Fruit fly (Drosophila melanogaster) whole organism, embryonic: ENCODE data around the gene Pits.
A peak's percentile ranks its signal among the peaks of the same experiment; 100 is the strongest.

ENCODE experiments used
- Ada2b ChIP-seq: fragments of 200-800 bp; sonication (Bioruptor generic); IDR thresholded peaks from 2 replicates; pipeline ENCODE4 v1.3.6; 2022; ENCODE audit warnings: missing biosample characterization, missing genetic modification characterization
- Bdp1 ChIP-seq: fragments of 200-800 bp; sonication (Bioruptor generic); optimal IDR thresholded peaks from 3 replicates; lab custom pipeline; 2016; ENCODE audit warnings: missing biosample characterization, missing genetic modification characterization
- Bteb2 ChIP-seq: fragments of 200-800 bp; sonication (Bioruptor generic); optimal IDR thresholded peaks from 2 replicates; lab custom pipeline; 2016; ENCODE audit warnings: missing biosample characterization, missing genetic modification characterization
- CG12219 ChIP-seq: fragments of 200-800 bp; sonication (Bioruptor generic); optimal IDR thresholded peaks from 3 replicates; lab custom pipeline; 2018; ENCODE audit warnings: missing biosample characterization, mild to moderate bottlenecking, missing genetic modification characterization
- CG14014 ChIP-seq: fragments of 200-800 bp; sonication (Bioruptor generic); IDR thresholded peaks from 2 replicates; pipeline ENCODE4 v1.3.6; 2022; ENCODE audit warnings: missing biosample characterization, missing genetic modification characterization
- CG14667 ChIP-seq: fragments of 200-800 bp; sonication (Bioruptor generic); IDR thresholded peaks from 2 replicates; pipeline ENCODE4 v1.3.6; 2022; ENCODE audit warnings: missing biosample characterization, missing genetic modification characterization
- CG1602 ChIP-seq: fragments of 200-800 bp; sonication (Bioruptor generic); optimal IDR thresholded peaks from 3 replicates; lab custom pipeline; 2016; ENCODE audit warnings: missing biosample characterization, missing genetic modification characterization
- CG16863 ChIP-seq: fragments of 200-800 bp; sonication (Bioruptor generic); optimal IDR thresholded peaks from 3 replicates; lab custom pipeline; 2016; ENCODE audit warnings: missing biosample characterization, missing genetic modification characterization
- CG18619 ChIP-seq: fragments of 200-800 bp; sonication (Bioruptor generic); optimal IDR thresholded peaks from 3 replicates; lab custom pipeline; 2017; ENCODE audit warnings: missing biosample characterization, mild to moderate bottlenecking, missing genetic modification characterization
- CG2116 ChIP-seq: fragments of 200-800 bp; sonication (Bioruptor generic); optimal IDR thresholded peaks from 3 replicates; lab custom pipeline; 2018; ENCODE audit warnings: missing biosample characterization, mild to moderate bottlenecking, missing genetic modification characterization
- CG30403 ChIP-seq: fragments of 200-800 bp; sonication (Bioruptor generic); optimal IDR thresholded peaks from 3 replicates; lab custom pipeline; 2016; ENCODE audit warnings: missing biosample characterization, missing genetic modification characterization
- CG3163 ChIP-seq: fragments of 200-800 bp; sonication (Bioruptor generic); optimal IDR thresholded peaks from 3 replicates; lab custom pipeline; 2016; ENCODE audit warnings: missing biosample characterization, missing genetic modification characterization
- CG4328 ChIP-seq: fragments of 200-800 bp; sonication (Bioruptor generic); optimal IDR thresholded peaks from 3 replicates; lab custom pipeline; 2017; ENCODE audit warnings: missing biosample characterization, missing genetic modification reagents, missing genetic modification characterization
- CG43689 ChIP-seq: fragments of 200-800 bp; sonication (Bioruptor generic); IDR thresholded peaks from 2 replicates; pipeline ENCODE4 v1.3.6; 2022; ENCODE audit warnings: missing biosample characterization, missing genetic modification characterization
- CG4404 ChIP-seq: fragments of 200-800 bp; sonication (Bioruptor generic); IDR thresholded peaks from 2 replicates; pipeline ENCODE4 v1.3.6; 2022; ENCODE audit warnings: missing biosample characterization, missing genetic modification characterization
- CG4424 ChIP-seq: fragments of 200-800 bp; sonication (Bioruptor generic); optimal IDR thresholded peaks from 3 replicates; lab custom pipeline; 2016; ENCODE audit warnings: missing biosample characterization, missing genetic modification characterization
- CG4707 ChIP-seq: fragments of 200-800 bp; sonication (Bioruptor generic); optimal IDR thresholded peaks from 2 replicates; lab custom pipeline; 2018; ENCODE audit warnings: missing biosample characterization, mild to moderate bottlenecking, missing genetic modification characterization, moderate library complexity
- CG6813 ChIP-seq: fragments of 200-800 bp; sonication (Bioruptor generic); optimal IDR thresholded peaks from 2 replicates; lab custom pipeline; 2017; ENCODE audit warnings: missing biosample characterization, missing genetic modification characterization, mild to moderate bottlenecking, moderate library complexity, missing genetic modification reagents
- CG7372 ChIP-seq: fragments of 200-800 bp; sonication (Bioruptor generic); IDR thresholded peaks from 2 replicates; pipeline ENCODE4 v1.3.6; 2022; ENCODE audit warnings: missing biosample characterization, missing genetic modification characterization
- CG8290 ChIP-seq, 3 experiments: fragments of 200-800 bp; sonication (Bioruptor generic); optimal IDR thresholded peaks; 2 replicates each; lab custom pipeline; 2016 to 2019; ENCODE audit warnings: missing biosample characterization in 3 of 3, missing genetic modification characterization in 3 of 3, mild to moderate bottlenecking in 2 of 3, moderate library complexity in 1 of 3
- Camta ChIP-seq: fragments of 200-800 bp; sonication (Bioruptor generic); optimal IDR thresholded peaks from 2 replicates; lab custom pipeline; 2016; ENCODE audit warnings: missing biosample characterization, missing genetic modification characterization
- Chrac-16 ChIP-seq: fragments of 200-800 bp; sonication (Bioruptor generic); optimal IDR thresholded peaks from 3 replicates; lab custom pipeline; 2016; ENCODE audit warnings: missing biosample characterization, missing genetic modification characterization
- D ChIP-seq, 2 experiments: fragments of 200-800 bp in 1 of 2; fragments of >200 bp in 1 of 2; sonication (Bioruptor generic) in 1 of 2; optimal IDR thresholded peaks; 2 replicates in 1 of 2; 3 replicates in 1 of 2; lab custom pipeline; 2017; ENCODE audit warnings: mild to moderate bottlenecking in 1 of 2, missing biosample characterization in 1 of 2, missing genetic modification characterization in 1 of 2, missing genetic modification reagents in 1 of 2
- Dad ChIP-seq: fragments of 200-800 bp; sonication (Bioruptor generic); optimal IDR thresholded peaks from 3 replicates; lab custom pipeline; 2016; ENCODE audit warnings: missing biosample characterization, missing genetic modification characterization
- Dbx ChIP-seq: fragments of 200-800 bp; sonication (Bioruptor generic); IDR thresholded peaks from 3 replicates; pipeline ENCODE4 v1.3.6; 2022; ENCODE audit warnings: missing biosample characterization, missing genetic modification characterization
- Dip2 ChIP-seq: fragments of 200-800 bp; sonication (Bioruptor generic); IDR thresholded peaks from 2 replicates; pipeline ENCODE4 v1.3.6; 2022; ENCODE audit warnings: missing biosample characterization, missing genetic modification characterization
- Fer1 ChIP-seq: fragments of 200-800 bp; sonication (Bioruptor generic); optimal IDR thresholded peaks from 2 replicates; lab custom pipeline; 2017; ENCODE audit warnings: missing biosample characterization, mild to moderate bottlenecking, missing genetic modification characterization
- Gug ChIP-seq: fragments of 200-800 bp; sonication (Bioruptor generic); IDR thresholded peaks from 4 replicates; pipeline ENCODE4 v1.3.6; 2022; ENCODE audit warnings: missing biosample characterization, missing genetic modification characterization
- NFAT ChIP-seq: fragments of 200-800 bp; sonication (Bioruptor generic); IDR thresholded peaks from 2 replicates; pipeline ENCODE4 v1.3.6; 2022; ENCODE audit warnings: missing biosample characterization, missing genetic modification characterization
- Neu2 ChIP-seq: fragments of 200-800 bp; sonication (Bioruptor generic); optimal IDR thresholded peaks from 3 replicates; lab custom pipeline; 2016; ENCODE audit warnings: missing biosample characterization, missing genetic modification characterization, borderline replicate concordance
- Nf-YA ChIP-seq: fragments of 200-800 bp; sonication (Bioruptor generic); IDR thresholded peaks from 2 replicates; pipeline ENCODE4 v1.3.6; 2022; ENCODE audit warnings: missing biosample characterization, missing genetic modification characterization
- NfI ChIP-seq: fragments of 200-800 bp; sonication (Bioruptor generic); optimal IDR thresholded peaks from 3 replicates; lab custom pipeline; 2018; ENCODE audit warnings: missing biosample characterization, mild to moderate bottlenecking, missing genetic modification characterization, moderate library complexity
- Six4 ChIP-seq: fragments of 200-800 bp; sonication (Bioruptor generic); optimal IDR thresholded peaks from 2 replicates; lab custom pipeline; 2016; ENCODE audit warnings: missing biosample characterization, missing genetic modification characterization
- amos ChIP-seq: fragments of 200-800 bp; sonication (Bioruptor generic); IDR thresholded peaks from 2 replicates; pipeline ENCODE4 v1.3.6; 2022; ENCODE audit warnings: missing biosample characterization, missing genetic modification characterization; ENCODE audit not compliant: partially characterized antibody
- aop ChIP-seq: fragments of 200-800 bp; sonication (Bioruptor generic); IDR thresholded peaks from 2 replicates; pipeline ENCODE4 v1.3.6; 2022; ENCODE audit warnings: missing biosample characterization, missing genetic modification characterization
- chinmo ChIP-seq: fragments of 200-800 bp; sonication (Bioruptor generic); IDR thresholded peaks from 4 replicates; pipeline ENCODE4 v1.3.6; 2022; ENCODE audit warnings: missing biosample characterization, missing genetic modification characterization; ENCODE audit not compliant: partially characterized antibody
- fd64A ChIP-seq: fragments of 200-800 bp; sonication (Bioruptor generic); optimal IDR thresholded peaks from 3 replicates; lab custom pipeline; 2018; ENCODE audit warnings: missing biosample characterization, mild to moderate bottlenecking, missing genetic modification characterization
- fd96Cb ChIP-seq: fragments of 200-800 bp; sonication (Bioruptor generic); optimal IDR thresholded peaks from 2 replicates; lab custom pipeline; 2018; ENCODE audit warnings: missing biosample characterization, mild to moderate bottlenecking, missing genetic modification characterization, moderate library complexity
- grau ChIP-seq: fragments of 200-800 bp; optimal IDR thresholded peaks from 3 replicates; lab custom pipeline; 2019; ENCODE audit warnings: missing biosample characterization, mild to moderate bottlenecking, missing genetic modification characterization, moderate library complexity
- ind ChIP-seq: fragments of 200-800 bp; sonication (Bioruptor generic); optimal IDR thresholded peaks from 3 replicates; lab custom pipeline; 2016; ENCODE audit warnings: missing biosample characterization, missing genetic modification characterization
- lab ChIP-seq: fragments of 200-800 bp; sonication (Bioruptor generic); optimal IDR thresholded peaks from 3 replicates; lab custom pipeline; 2017; ENCODE audit warnings: missing biosample characterization, missing genetic modification characterization, mild to moderate bottlenecking, moderate library complexity, missing genetic modification reagents
- oc ChIP-seq: fragments of 200-800 bp; sonication (Bioruptor generic); optimal IDR thresholded peaks from 2 replicates; lab custom pipeline; 2018; ENCODE audit warnings: missing biosample characterization, mild to moderate bottlenecking, missing genetic modification characterization, moderate library complexity
- otp ChIP-seq: fragments of 200-800 bp; sonication (Bioruptor generic); IDR thresholded peaks from 3 replicates; pipeline ENCODE4, ENCODE4 v1.3.6; 2022; ENCODE audit warnings: missing biosample characterization, missing genetic modification characterization
- pb ChIP-seq: fragments of 200-800 bp; sonication (Bioruptor generic); optimal IDR thresholded peaks from 3 replicates; lab custom pipeline; 2016; ENCODE audit warnings: missing biosample characterization, missing genetic modification characterization
- sd ChIP-seq: fragments of 200-800 bp; sonication (Bioruptor generic); optimal IDR thresholded peaks from 3 replicates; lab custom pipeline; 2018; ENCODE audit warnings: missing biosample characterization, mild to moderate bottlenecking, missing genetic modification characterization, moderate library complexity
- tx ChIP-seq: fragments of 200-800 bp; sonication (Bioruptor generic); optimal IDR thresholded peaks from 2 replicates; lab custom pipeline; 2016; ENCODE audit warnings: missing biosample characterization, missing genetic modification characterization
- unc-4 ChIP-seq: fragments of 200-800 bp; sonication (Bioruptor generic); IDR thresholded peaks from 2 replicates; pipeline ENCODE4 v1.3.6; 2022; ENCODE audit warnings: missing biosample characterization, missing genetic modification characterization; ENCODE audit not compliant: partially characterized antibody
- zen2 ChIP-seq: fragments of 200-800 bp; sonication (Bioruptor generic); IDR thresholded peaks from 3 replicates; pipeline ENCODE4 v1.3.6; 2022; ENCODE audit warnings: missing biosample characterization, missing genetic modification characterization; ENCODE audit not compliant: partially characterized antibody

Gene Pits

dm6 chrX:12591223-12592120 lies 8.5 kb upstream of the Pits start (continued):
- TF ChIP-seq Ada2b (GFP tag; lab: Robert Waterston, UW) (no peak), D (optimal IDR thresholded peaks at IDR 0.05; lab: Kevin White, UChicago) (no peak), D (GFP tag; optimal IDR thresholded peaks at IDR 0.05; lab: Kevin White, UChicago) (peak; percentile 35), sd (peak; percentile 50), otp (no peak), Bdp1 (GFP tag; lab: Kevin White, UChicago) (peak; percentile 46), lab (GFP tag; lab: Kevin White, UChicago) (peak; percentile 28), CG14667 (GFP tag; lab: Robert Waterston, UW) (no peak), grau (tag; lab: Kevin White, UChicago) (peak; percentile 48), tx (GFP tag; lab: Kevin White, UChicago) (peak; percentile 32), aop (GFP tag; lab: Robert Waterston, UW) (no peak), fd64A (peak; percentile 47), CG12219 (peak; percentile 34), CG7372 (GFP tag; lab: Robert Waterston, UW) (no peak), CG1602 (peak; percentile 22), Dip2 (GFP tag; lab: Robert Waterston, UW) (no peak), ind (peak; percentile 43), Dbx (GFP tag; lab: Robert Waterston, UW) (no peak), Six4 (GFP tag; lab: Kevin White, UChicago) (peak; percentile 67), CG4424 (GFP tag; lab: Kevin White, UChicago) (peak; percentile 38), Dad (GFP tag; lab: Kevin White, UChicago) (no peak), CG16863 (peak; percentile 46), CG6813 (peak; percentile 36), CG30403 (GFP tag; lab: Kevin White, UChicago) (peak; percentile 70), CG8290 (GFP tag; optimal IDR thresholded peaks at IDR 0.05; lab: Kevin White, UChicago) (peak; percentile 10), CG8290 (tag; optimal IDR thresholded peaks at IDR 0.05; lab: Kevin White, UChicago) (peak in 1 of 2 experiments; percentile 37), Chrac-16 (GFP tag; lab: Kevin White, UChicago) (peak; percentile 58), Fer1 (GFP tag; lab: Kevin White, UChicago) (peak; percentile 14), pb (GFP tag; lab: Kevin White, UChicago) (peak; percentile 48), Nf-YA (GFP tag; lab: Robert Waterston, UW) (no peak), Gug (GFP tag; lab: Robert Waterston, UW) (no peak), zen2 (GFP tag; lab: Robert Waterston, UW) (no peak), CG4328 (GFP tag; lab: Kevin White, UChicago) (peak; percentile 45), unc-4 (GFP tag; lab: Robert Waterston, UW) (no peak), CG3163 (GFP tag; lab: Kevin White, UChicago) (peak; percentile 40), CG43689 (GFP tag; lab: Robert Waterston, UW) (no peak), CG2116 (GFP tag; lab: Kevin White, UChicago) (no peak), amos (GFP tag; lab: Robert Waterston, UW) (no peak), CG18619 (GFP tag; lab: Kevin White, UChicago) (peak; percentile 45), NfI (GFP tag; lab: Kevin White, UChicago) (peak; percentile 16), CG4404 (peak; percentile 24; the same call in 1 of the 2 replicates), NFAT (no peak), Neu2 (no peak), chinmo (peak; percentile 82; the same call in 3 of the 4 replicates), oc (tag; lab: Kevin White, UChicago) (peak; percentile 3), CG4707 (GFP tag; lab: Kevin White, UChicago) (peak; percentile 89), CG14014 (GFP tag; lab: Robert Waterston, UW) (0 out of 2 replicates have a peak, but pooled peaks have one; percentile 12), Bteb2 (peak; percentile 31), Camta (GFP tag; lab: Kevin White, UChicago) (peak; percentile 23), fd96Cb (tag; lab: Kevin White, UChicago) (peak; percentile 52)
